Worm (Caenorhabditis elegans) whole organism, L3 larva: ENCODE measurements around the gene clec-45.

Experiments used
- R02D3.7 ChIP-seq: fragments of 150-350 bp; optimal IDR thresholded peaks from 2 replicates; lab custom pipeline; 2014; ENCODE audit warnings: missing biosample characterization, missing genetic modification characterization
- aly-2 ChIP-seq: fragments of 150-350 bp; optimal IDR thresholded peaks from 2 replicates; lab custom pipeline; 2014; ENCODE audit warnings: missing biosample characterization, missing genetic modification characterization
- elt-2 ChIP-seq: sonication (generic microtip); optimal IDR thresholded peaks from 2 replicates; lab custom pipeline; 2016; ENCODE audit warnings: missing genetic modification reagents, mild to moderate bottlenecking, missing genetic modification characterization, missing compliant biosample characterization
- elt-3 ChIP-seq, 3 experiments: fragments of 150-350 bp in 1 of 3; sonication (generic microtip) in 2 of 3; optimal IDR thresholded peaks; 2 replicates in 2 of 3; 4 replicates in 1 of 3; lab custom pipeline; 2014 to 2017; ENCODE audit warnings: missing biosample characterization in 3 of 3, missing genetic modification characterization in 3 of 3
- fkh-10 ChIP-seq: sonication (generic microtip); optimal IDR thresholded peaks from 2 replicates; lab custom pipeline; 2017; ENCODE audit warnings: missing biosample characterization, missing genetic modification reagents, missing genetic modification characterization
- nhr-11 ChIP-seq: fragments of 150-350 bp; optimal IDR thresholded peaks from 2 replicates; lab custom pipeline; 2014; ENCODE audit warnings: missing biosample characterization, missing genetic modification characterization
- nhr-23 ChIP-seq: fragments of 150-350 bp; optimal IDR thresholded peaks from 2 replicates; lab custom pipeline; 2014; ENCODE audit warnings: missing biosample characterization, missing genetic modification reagents, missing genetic modification characterization
- nhr-237 ChIP-seq: fragments of 150-350 bp; optimal IDR thresholded peaks from 2 replicates; lab custom pipeline; 2014; ENCODE audit warnings: missing biosample characterization, missing genetic modification characterization
- nhr-28 ChIP-seq: fragments of 150-350 bp; optimal IDR thresholded peaks from 2 replicates; lab custom pipeline; 2014; ENCODE audit warnings: missing biosample characterization, missing genetic modification characterization
- nhr-77 ChIP-seq: fragments of 150-350 bp; optimal IDR thresholded peaks from 2 replicates; lab custom pipeline; 2014; ENCODE audit warnings: missing biosample characterization, missing genetic modification characterization
- pha-4 ChIP-seq: fragments of 150-350 bp; optimal IDR thresholded peaks from 2 replicates; lab custom pipeline; 2014; ENCODE audit warnings: missing biosample characterization, missing genetic modification reagents, missing genetic modification characterization
- unc-39 ChIP-seq: sonication (generic microtip); optimal IDR thresholded peaks from 4 replicates; lab custom pipeline; 2017; ENCODE audit warnings: missing biosample characterization, missing genetic modification characterization

- no peak for TF ChIP-seq nhr-28 (tag; lab: Kevin White, UChicago)
- no peak for TF ChIP-seq nhr-23 (tag; lab: Kevin White, UChicago)
- no peak for TF ChIP-seq elt-2
- no peak for TF ChIP-seq R02D3.7 (tag; lab: Kevin White, UChicago)
- TF ChIP-seq unc-39, result no peak
- no peak for TF ChIP-seq nhr-11
- TF ChIP-seq pha-4, result no peak
- TF ChIP-seq aly-2 (tag; lab: Kevin White, UChicago), result no peak
- no peak for TF ChIP-seq nhr-77 (tag; lab: Kevin White, UChicago)
- TF ChIP-seq fkh-10 (GFP tag; lab: Kevin White, UChicago), result no peak
- no peak for TF ChIP-seq elt-3 (tag; optimal IDR thresholded peaks at IDR 0.05; lab: Kevin White, UChicago)
- no peak for TF ChIP-seq nhr-237 (tag; lab: Kevin White, UChicago)
Observed at ce11 chrV:7612044-7612443, 25.9 kb upstream of the clec-45 start, which contains the start of gene clec-215.
